Worm (Caenorhabditis elegans) whole organism, L4 larva: ENCODE data around the gene dsh-2.

Experiments
- ceh-28 ChIP-seq: fragments of 150-350 bp; optimal IDR thresholded peaks from 2 replicates; lab custom pipeline; 2014; ENCODE audit warnings: missing biosample characterization, missing genetic modification reagents, missing genetic modification characterization
- ceh-82 ChIP-seq: sonication (generic microtip); optimal IDR thresholded peaks from 2 replicates; lab custom pipeline; 2017; ENCODE audit warnings: missing biosample characterization, missing genetic modification characterization
- jun-1 ChIP-seq: fragments of 150-350 bp; optimal IDR thresholded peaks from 2 replicates; lab custom pipeline; 2014; ENCODE audit warnings: missing biosample characterization, missing genetic modification reagents, missing genetic modification characterization
- lsy-2 ChIP-seq, 2 experiments: fragments of 150-350 bp in 1 of 2; sonication (generic microtip) in 1 of 2; optimal IDR thresholded peaks; 2 replicates each; lab custom pipeline; 2014 to 2017; ENCODE audit warnings: missing biosample characterization in 2 of 2, missing genetic modification characterization in 2 of 2
- nhr-25 ChIP-seq: sonication (generic microtip); optimal IDR thresholded peaks from 2 replicates; lab custom pipeline; 2017; ENCODE audit warnings: missing genetic modification characterization, mild to moderate bottlenecking, missing compliant biosample characterization, antibody characterized with exemption, moderate library complexity, borderline replicate concordance; ENCODE audit not compliant: insufficient read depth
- pha-4 ChIP-seq, 2 experiments: fragments of 150-350 bp in 1 of 2; fragments of 200-800 bp in 1 of 2; sonication (Bioruptor generic) in 1 of 2; IDR thresholded peaks in 1 of 2; optimal IDR thresholded peaks in 1 of 2; 2 replicates each; pipeline versions ENCODE4 v1.3.6 to Lab custom; 2014 to 2022; ENCODE audit warnings: missing genetic modification characterization in 2 of 2, missing genetic modification reagents in 2 of 2, missing biosample characterization in 1 of 2, missing compliant biosample characterization in 1 of 2
- rbr-2 ChIP-seq: sonication (generic microtip); optimal IDR thresholded peaks from 2 replicates; lab custom pipeline; 2016; ENCODE audit warnings: missing genotype, missing genetic modification characterization, missing compliant biosample characterization
- unc-39 ChIP-seq: sonication (generic microtip); optimal IDR thresholded peaks from 2 replicates; lab custom pipeline; 2017; ENCODE audit warnings: missing biosample characterization, missing genetic modification characterization
- vab-7 ChIP-seq: fragments of 200-800 bp; sonication (Bioruptor generic); IDR thresholded peaks from 2 replicates; pipeline ENCODE4 v1.3.6; 2022; ENCODE audit warnings: missing genetic modification reagents, missing genetic modification characterization, missing compliant biosample characterization

DNA sequence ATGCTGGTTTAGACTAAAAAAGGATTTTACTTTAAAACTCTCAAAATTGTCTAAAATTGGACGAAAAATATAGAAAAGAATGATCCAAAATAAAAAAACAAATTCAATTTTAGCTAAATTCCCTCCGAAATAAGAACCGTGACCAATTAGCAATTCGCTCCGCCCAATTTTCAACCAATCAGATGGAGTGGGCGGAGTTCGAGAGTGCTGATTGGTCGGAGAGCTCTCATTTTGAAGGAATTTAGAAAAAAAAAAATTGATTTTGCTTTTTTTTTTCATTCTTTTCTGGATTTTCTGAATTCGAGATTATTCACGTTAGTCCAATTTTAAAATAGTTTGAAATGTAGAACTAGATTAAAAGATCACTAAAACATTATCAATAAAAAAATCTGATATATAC is 18.1 kb upstream of the dsh-2 start:
- TF ChIP-seq pha-4 (GFP tag; IDR thresholded peaks at IDR 0.05; lab: Robert Waterston, UW) (no peak), pha-4 (tag; optimal IDR thresholded peaks at IDR 0.05; lab: Kevin White, UChicago) (no peak), ceh-28 (no peak), ceh-82 (tag; lab: Kevin White, UChicago) (no peak), vab-7 (GFP tag; lab: Robert Waterston, UW) (no peak), unc-39 (tag; lab: Kevin White, UChicago) (no peak), jun-1 (tag; lab: Kevin White, UChicago) (no peak), rbr-2 (no peak), lsy-2 (tag; optimal IDR thresholded peaks at IDR 0.05; lab: Kevin White, UChicago) (no peak), nhr-25 (no peak)
